Worm (Caenorhabditis elegans) whole organism, L3 larva: ENCODE measurements around the gene D1022.2.

ENCODE experiments used
- R02D3.7 ChIP-seq: fragments of 150-350 bp; optimal IDR thresholded peaks from 2 replicates; lab custom pipeline; 2014; ENCODE audit warnings: missing biosample characterization, missing genetic modification characterization
- aly-2 ChIP-seq: fragments of 150-350 bp; optimal IDR thresholded peaks from 2 replicates; lab custom pipeline; 2014; ENCODE audit warnings: missing biosample characterization, missing genetic modification characterization
- ama-1 ChIP-seq: fragments of 150-350 bp; optimal IDR thresholded peaks from 2 replicates; lab custom pipeline; 2018
- ceh-16 ChIP-seq: sonication (generic microtip); optimal IDR thresholded peaks from 2 replicates; lab custom pipeline; 2017; ENCODE audit warnings: missing biosample characterization, missing genetic modification characterization
- ceh-28 ChIP-seq: fragments of 150-350 bp; optimal IDR thresholded peaks from 2 replicates; lab custom pipeline; 2014; ENCODE audit warnings: missing biosample characterization, missing genetic modification reagents, missing genetic modification characterization
- ceh-82 ChIP-seq: fragments of 150-350 bp; optimal IDR thresholded peaks from 2 replicates; lab custom pipeline; 2014; ENCODE audit warnings: missing biosample characterization, missing genetic modification characterization
- egl-27 ChIP-seq: sonication (generic microtip); optimal IDR thresholded peaks from 4 replicates; lab custom pipeline; 2017; ENCODE audit warnings: missing biosample characterization, missing genetic modification reagents, missing genetic modification characterization
- egl-5 ChIP-seq: fragments of 150-350 bp; optimal IDR thresholded peaks from 2 replicates; lab custom pipeline; 2017; ENCODE audit warnings: missing biosample characterization, missing genetic modification reagents, missing genetic modification characterization, inconsistent platforms
- elt-2 ChIP-seq: sonication (generic microtip); optimal IDR thresholded peaks from 2 replicates; lab custom pipeline; 2016; ENCODE audit warnings: missing genetic modification reagents, mild to moderate bottlenecking, missing genetic modification characterization, missing compliant biosample characterization
- elt-3 ChIP-seq, 3 experiments: fragments of 150-350 bp in 1 of 3; sonication (generic microtip) in 2 of 3; optimal IDR thresholded peaks; 2 replicates in 2 of 3; 4 replicates in 1 of 3; lab custom pipeline; 2014 to 2017; ENCODE audit warnings: missing biosample characterization in 3 of 3, missing genetic modification characterization in 3 of 3
- fkh-10 ChIP-seq: sonication (generic microtip); optimal IDR thresholded peaks from 2 replicates; lab custom pipeline; 2017; ENCODE audit warnings: missing biosample characterization, missing genetic modification reagents, missing genetic modification characterization
- fkh-2 ChIP-seq: fragments of 150-350 bp; optimal IDR thresholded peaks from 2 replicates; lab custom pipeline; 2014; ENCODE audit warnings: missing biosample characterization, missing genetic modification reagents, missing genetic modification characterization
- fos-1 ChIP-seq: fragments of 150-350 bp; optimal IDR thresholded peaks from 2 replicates; lab custom pipeline; 2014; ENCODE audit warnings: missing biosample characterization, missing genetic modification characterization
- hmg-11 ChIP-seq: sonication (generic microtip); optimal IDR thresholded peaks from 2 replicates; lab custom pipeline; 2016; ENCODE audit warnings: missing genetic modification characterization, missing compliant biosample characterization
- jun-1 ChIP-seq: fragments of 150-350 bp; optimal IDR thresholded peaks from 2 replicates; lab custom pipeline; 2014; ENCODE audit warnings: missing biosample characterization, missing genetic modification reagents, missing genetic modification characterization
- lin-15B ChIP-seq: fragments of 150-350 bp; optimal IDR thresholded peaks from 2 replicates; lab custom pipeline; 2014; ENCODE audit warnings: missing biosample characterization, missing genetic modification characterization
- lin-39 ChIP-seq: fragments of 150-350 bp; optimal IDR thresholded peaks from 2 replicates; lab custom pipeline; 2018; ENCODE audit warnings: missing biosample characterization, missing genetic modification reagents, missing genetic modification characterization
- lsy-12 ChIP-seq: sonication (generic microtip); optimal IDR thresholded peaks from 2 replicates; lab custom pipeline; 2016; ENCODE audit warnings: mild to moderate bottlenecking, missing genetic modification characterization, missing compliant biosample characterization
- nhr-23 ChIP-seq: fragments of 150-350 bp; optimal IDR thresholded peaks from 2 replicates; lab custom pipeline; 2014; ENCODE audit warnings: missing biosample characterization, missing genetic modification reagents, missing genetic modification characterization
- nhr-237 ChIP-seq: fragments of 150-350 bp; optimal IDR thresholded peaks from 2 replicates; lab custom pipeline; 2014; ENCODE audit warnings: missing biosample characterization, missing genetic modification characterization
- nhr-25 ChIP-seq: sonication (generic microtip); optimal IDR thresholded peaks from 2 replicates; lab custom pipeline; 2017; ENCODE audit warnings: missing biosample characterization, missing genetic modification characterization
- nhr-28 ChIP-seq: fragments of 150-350 bp; optimal IDR thresholded peaks from 2 replicates; lab custom pipeline; 2014; ENCODE audit warnings: missing biosample characterization, missing genetic modification characterization
- nhr-43 ChIP-seq: sonication (generic microtip); optimal IDR thresholded peaks from 2 replicates; lab custom pipeline; 2016; ENCODE audit warnings: mild to moderate bottlenecking, missing genetic modification characterization, missing compliant biosample characterization; ENCODE audit not compliant: poor library complexity, severe bottlenecking
- nhr-67 ChIP-seq: fragments of 150-350 bp; optimal IDR thresholded peaks from 2 replicates; lab custom pipeline; 2014; ENCODE audit warnings: missing biosample characterization, missing genetic modification characterization
- nhr-76 ChIP-seq: fragments of 150-350 bp; sonication (generic microtip); optimal IDR thresholded peaks from 5 replicates; lab custom pipeline; 2014; ENCODE audit warnings: missing biosample characterization, missing genetic modification characterization
- pha-4 ChIP-seq: fragments of 150-350 bp; optimal IDR thresholded peaks from 2 replicates; lab custom pipeline; 2014; ENCODE audit warnings: missing biosample characterization, missing genetic modification reagents, missing genetic modification characterization
- pqm-1 ChIP-seq: fragments of 150-350 bp; optimal IDR thresholded peaks from 2 replicates; lab custom pipeline; 2017; ENCODE audit warnings: missing biosample characterization, missing genetic modification characterization, inconsistent platforms
- sea-2 ChIP-seq: fragments of 150-350 bp; sonication (generic microtip); optimal IDR thresholded peaks from 4 replicates; lab custom pipeline; 2014; ENCODE audit warnings: missing biosample characterization, missing genetic modification reagents, missing genetic modification characterization
- skn-1 ChIP-seq: fragments of 150-350 bp; optimal IDR thresholded peaks from 2 replicates; lab custom pipeline; 2014; ENCODE audit warnings: missing biosample characterization, missing genetic modification characterization
- snpc-4 ChIP-seq: fragments of 150-350 bp; optimal IDR thresholded peaks from 2 replicates; lab custom pipeline; 2014; ENCODE audit warnings: missing biosample characterization, missing genetic modification characterization
- ztf-11 ChIP-seq: fragments of 150-350 bp; optimal IDR thresholded peaks from 2 replicates; lab custom pipeline; 2014; ENCODE audit warnings: missing biosample characterization, missing genetic modification characterization

The D1022.2 gene

ce11 chrII:7459205-7459604, at the start of gene D1022.2:
D1022.2 (plus strand) TSS chrII:7459505.
- TF ChIP-seq fkh-10 (no peak), hmg-11 (tag; lab: Kevin White, UChicago) (no peak), ceh-82 (tag; lab: Kevin White, UChicago) (no peak), pqm-1 (tag; lab: Kevin White, UChicago) (no peak), R02D3.7 (tag; lab: Kevin White, UChicago) (no peak), lsy-12 (tag; lab: Kevin White, UChicago) (no peak), jun-1 (tag; lab: Kevin White, UChicago) (no peak), fos-1 (tag; lab: Kevin White, UChicago) (no peak), nhr-237 (tag; lab: Kevin White, UChicago) (no peak), ama-1 (no peak)

- TF ChIP-seq snpc-4 (tag; lab: Kevin White, UChicago): no peak
- no peak for TF ChIP-seq egl-5 (tag; lab: Kevin White, UChicago)
- no peak for TF ChIP-seq skn-1
- no peak for TF ChIP-seq nhr-76 (tag; lab: Kevin White, UChicago)
- no peak for TF ChIP-seq egl-27 (tag; lab: Kevin White, UChicago)
- no peak for TF ChIP-seq aly-2
- TF ChIP-seq nhr-25 (tag; lab: Kevin White, UChicago): no peak
- TF ChIP-seq ceh-28 (tag; lab: Kevin White, UChicago): no peak
- TF ChIP-seq ceh-16 (tag; lab: Kevin White, UChicago): no peak
Measured at ce11 chrII:7411930-7412329, 47.4 kb upstream of the D1022.2 start, which contains the start of gene K02A2.5. K02A2.5 (minus strand) TSS chrII:7412030.

ce11 chrII:7413275-7413674, 46.0 kb upstream of the D1022.2 start:
- peak in 2 of 3 experiments; percentile 57 to 83 for TF ChIP-seq elt-3 (tag; optimal IDR thresholded peaks at IDR 0.05; lab: Kevin White, UChicago)
- TF ChIP-seq nhr-25 (tag; lab: Kevin White, UChicago): peak; percentile 43
- no peak for TF ChIP-seq nhr-76 (tag; lab: Kevin White, UChicago)
- TF ChIP-seq nhr-23 (tag; lab: Kevin White, UChicago): peak; percentile 31
- peak; percentile 44 for TF ChIP-seq nhr-43
- no peak for TF ChIP-seq R02D3.7 (tag; lab: Kevin White, UChicago)
- TF ChIP-seq, all 47 proteins: peak for 4

ce11 chrII:7413764-7414163, 45.5 kb upstream of the D1022.2 start:
- TF ChIP-seq elt-3 (tag; optimal IDR thresholded peaks at IDR 0.05; lab: Kevin White, UChicago): no peak
- no peak for TF ChIP-seq egl-27 (tag; lab: Kevin White, UChicago)
- no peak for TF ChIP-seq R02D3.7 (tag; lab: Kevin White, UChicago)
- TF ChIP-seq skn-1: no peak
- no peak for TF ChIP-seq ztf-11 (tag; lab: Kevin White, UChicago)
- no peak for TF ChIP-seq fos-1 (tag; lab: Kevin White, UChicago)
- TF ChIP-seq ceh-16 (tag; lab: Kevin White, UChicago): no peak
- no peak for TF ChIP-seq hmg-11 (tag; lab: Kevin White, UChicago)
- TF ChIP-seq nhr-67 (tag; lab: Kevin White, UChicago): no peak
- TF ChIP-seq nhr-43: no peak
- no peak for TF ChIP-seq nhr-28
- no peak for TF ChIP-seq fkh-2 (tag; lab: Kevin White, UChicago)
- TF ChIP-seq, all 47 proteins: peak for 0

- TF ChIP-seq egl-5 (tag; lab: Kevin White, UChicago): no peak
- peak; percentile 27 for TF ChIP-seq lin-39 (tag; lab: Kevin White, UChicago)
- no peak for TF ChIP-seq sea-2
Measured at ce11 chrII:7419563-7419962, 39.7 kb upstream of the D1022.2 start.

- TF ChIP-seq ceh-82 (tag; lab: Kevin White, UChicago) (no peak), elt-2 (peak; percentile 73), nhr-25 (tag; lab: Kevin White, UChicago) (no peak), lin-15B (tag; lab: Kevin White, UChicago) (no peak), ceh-16 (tag; lab: Kevin White, UChicago) (no peak), skn-1 (no peak), egl-27 (tag; lab: Kevin White, UChicago) (no peak), pha-4 (tag; lab: Kevin White, UChicago) (no peak)
Measured at ce11 chrII:7420157-7420556, 39.1 kb upstream of the D1022.2 start.
